Fruit fly (Drosophila melanogaster): Measurements from ENCODE around the gene CG14562.
A peak's percentile ranks its signal among the peaks of the same experiment; 100 is the strongest.

- no peak for TF ChIP-seq rn (GFP tag; IDR thresholded peaks at IDR 0.05)
- TF ChIP-seq CG8301 (tag; optimal IDR thresholded peaks at IDR 0.05) = no peak
- TF ChIP-seq CG13204 (GFP tag; optimal IDR thresholded peaks at IDR 0.05) = peak; percentile 6
Observed at dm6 chr3L:21971735-21972134, 29.7 kb downstream of the CG14562 start, which contains the start of gene P5CS.
